Worm (Caenorhabditis elegans) whole organism, L1 larva: ENCODE measurements around the gene ppm-1.A.

ENCODE experiments used
- aly-2 ChIP-seq: fragments of 150-350 bp; optimal IDR thresholded peaks from 2 replicates; lab custom pipeline; 2014; ENCODE audit warnings: missing biosample characterization, missing genetic modification characterization
- hlh-17 ChIP-seq: fragments of 200-800 bp; sonication (Bioruptor generic); optimal IDR thresholded peaks from 2 replicates; lab custom pipeline; 2018; ENCODE audit warnings: missing genetic modification characterization, mild to moderate bottlenecking, missing compliant biosample characterization, moderate library complexity, borderline replicate concordance
- nhr-71 ChIP-seq: sonication (generic microtip); optimal IDR thresholded peaks from 2 replicates; lab custom pipeline; 2016; ENCODE audit warnings: mild to moderate bottlenecking, missing genetic modification characterization, moderate library complexity, missing compliant biosample characterization
- snpc-4 ChIP-seq: fragments of 150-350 bp; optimal IDR thresholded peaks from 2 replicates; lab custom pipeline; 2014; ENCODE audit warnings: missing biosample characterization, missing genetic modification characterization

ce11 chrV:10564140-10564539 lies 28.0 kb upstream of the ppm-1.A start:
- no peak for TF ChIP-seq nhr-71 (tag; lab: Kevin White, UChicago)
- no peak for TF ChIP-seq hlh-17 (GFP tag; lab: Kevin White, UChicago)
- TF ChIP-seq snpc-4, result no peak
- no peak for TF ChIP-seq aly-2 (tag; lab: Kevin White, UChicago)
